Worm (Caenorhabditis elegans) whole organism, L2 larva: ENCODE data around the gene srt-45.

Experiments used
- ZK546.5 ChIP-seq: sonication (generic microtip); optimal IDR thresholded peaks from 2 replicates; lab custom pipeline; 2017; ENCODE audit warnings: missing biosample characterization, missing genetic modification characterization
- lsy-2 ChIP-seq, 2 experiments: fragments of 150-350 bp in 1 of 2; sonication (generic microtip) in 1 of 2; optimal IDR thresholded peaks; 2 replicates each; lab custom pipeline; 2014 to 2017; ENCODE audit warnings: missing biosample characterization in 2 of 2, missing genetic modification characterization in 2 of 2
- unc-62 ChIP-seq: fragments of 150-350 bp; optimal IDR thresholded peaks from 2 replicates; lab custom pipeline; 2014; ENCODE audit warnings: missing biosample characterization, missing genetic modification reagents, missing genetic modification characterization
- zag-1 ChIP-seq: fragments of 150-350 bp; optimal IDR thresholded peaks from 2 replicates; lab custom pipeline; 2014; ENCODE audit warnings: missing biosample characterization, missing genetic modification characterization

DNA sequence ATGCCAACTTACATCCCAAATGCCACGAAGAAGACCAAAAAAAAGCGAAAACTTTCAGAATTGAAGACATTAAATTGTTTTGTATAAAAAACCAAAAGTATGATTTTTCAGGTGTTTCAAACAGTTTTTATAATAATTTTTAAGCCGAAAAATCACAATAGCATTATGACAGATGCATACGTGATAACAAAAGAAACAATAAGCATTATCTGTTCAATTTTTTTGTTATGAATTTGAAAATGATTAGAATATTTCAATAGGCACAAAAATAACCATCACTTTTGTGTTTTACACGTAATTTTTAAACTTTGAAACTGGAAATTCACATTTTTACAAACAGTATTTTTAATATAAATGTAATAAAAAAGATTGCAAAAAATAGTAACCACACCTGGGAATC lies 38.2 kb downstream of the srt-45 start, which contains the start of gene Y116F11B.17:
- no peak for TF ChIP-seq unc-62 (GFP tag; lab: Kevin White, UChicago)
- no peak for TF ChIP-seq ZK546.5 (tag; lab: Kevin White, UChicago)
- TF ChIP-seq zag-1 (tag; lab: Kevin White, UChicago): no peak
- no peak for TF ChIP-seq lsy-2 (tag; optimal IDR thresholded peaks at IDR 0.05; lab: Kevin White, UChicago)
